Fruit fly (Drosophila melanogaster): Measurements from ENCODE around the gene CG32640.
A peak's percentile ranks its signal among the peaks of the same experiment; 100 is the strongest.

Gene CG32640

dm6 chrX:13135702-13136101 lies 42.1 kb upstream of the CG32640 start:
- peak; percentile 13 for TF ChIP-seq CG8159 (tag; optimal IDR thresholded peaks at IDR 0.05)
- peak; percentile 39 for TF ChIP-seq CG8301 (tag; optimal IDR thresholded peaks at IDR 0.05)
- peak; percentile 79; the same call in 2 of the 3 replicates for TF ChIP-seq CG4496 (GFP tag; IDR thresholded peaks at IDR 0.05)
- TF ChIP-seq CG32121 (GFP tag; IDR thresholded peaks at IDR 0.05): peak; percentile 63; the same call in 1 of the 2 replicates
- TF ChIP-seq CG9948 (tag; optimal IDR thresholded peaks at IDR 0.05): no peak
- TF ChIP-seq Snoo (tag; optimal IDR thresholded peaks at IDR 0.05): peak; percentile 38
- TF ChIP-seq Pif1B (GFP tag; optimal IDR thresholded peaks at IDR 0.05): peak; percentile 41
- no peak for TF ChIP-seq gl (tag; optimal IDR thresholded peaks at IDR 0.05)
- TF ChIP-seq CG10348 (GFP tag; IDR thresholded peaks at IDR 0.05): no peak
- peak; percentile 1 for TF ChIP-seq CG14655 (GFP tag; optimal IDR thresholded peaks at IDR 0.05)
- no peak for TF ChIP-seq CG15710 (tag; optimal IDR thresholded peaks at IDR 0.05)
- peak; percentile 32 for TF ChIP-seq CG17806 (tag; optimal IDR thresholded peaks at IDR 0.05)
- no peak for TF ChIP-seq D1 (tag; optimal IDR thresholded peaks at IDR 0.05)
- TF ChIP-seq CG12605 (GFP tag; IDR thresholded peaks at IDR 0.05): no peak
- TF ChIP-seq EcR (GFP tag; optimal IDR thresholded peaks at IDR 0.05): no peak
- TF ChIP-seq Ets98B (GFP tag; IDR thresholded peaks at IDR 0.05): peak; percentile 60
- no peak for TF ChIP-seq rn (GFP tag; IDR thresholded peaks at IDR 0.05)
- no peak for TF ChIP-seq CG34367 (tag; optimal IDR thresholded peaks at IDR 0.05)
- peak; percentile 72; the same call in 2 of the 3 replicates for TF ChIP-seq fd96Ca (GFP tag; IDR thresholded peaks at IDR 0.05)
- peak; percentile 54 for TF ChIP-seq Pif1A (GFP tag; optimal IDR thresholded peaks at IDR 0.05)
- TF ChIP-seq CG13204 (GFP tag; optimal IDR thresholded peaks at IDR 0.05): no peak

- TF ChIP-seq CG4496 (GFP tag; IDR thresholded peaks at IDR 0.05) (peak; percentile 68), CG13204 (GFP tag; optimal IDR thresholded peaks at IDR 0.05) (peak; percentile 49), CG8159 (tag; optimal IDR thresholded peaks at IDR 0.05) (peak; percentile 55), rn (GFP tag; IDR thresholded peaks at IDR 0.05) (0 out of 2 replicates have a peak, but pooled peaks have one; percentile 28), CG8301 (tag; optimal IDR thresholded peaks at IDR 0.05) (no peak), fd96Ca (GFP tag; IDR thresholded peaks at IDR 0.05) (peak; percentile 31; the same call in 1 of the 3 replicates), CG15710 (tag; optimal IDR thresholded peaks at IDR 0.05) (peak; percentile 48), EcR (GFP tag; optimal IDR thresholded peaks at IDR 0.05) (peak; percentile 26), gl (tag; optimal IDR thresholded peaks at IDR 0.05) (peak; percentile 45), Pif1A (GFP tag; optimal IDR thresholded peaks at IDR 0.05) (peak; percentile 80), CG10348 (GFP tag; IDR thresholded peaks at IDR 0.05) (no peak), Ets98B (GFP tag; IDR thresholded peaks at IDR 0.05) (peak; percentile 25; the same call in 1 of the 2 replicates), CG34367 (tag; optimal IDR thresholded peaks at IDR 0.05) (no peak), CG17806 (tag; optimal IDR thresholded peaks at IDR 0.05) (peak; percentile 15), D1 (tag; optimal IDR thresholded peaks at IDR 0.05) (no peak), CG9948 (tag; optimal IDR thresholded peaks at IDR 0.05) (peak; percentile 18), CG14655 (GFP tag; optimal IDR thresholded peaks at IDR 0.05) (peak; percentile 44), Snoo (tag; optimal IDR thresholded peaks at IDR 0.05) (peak; percentile 69), CG32121 (GFP tag; IDR thresholded peaks at IDR 0.05) (no peak), Pif1B (GFP tag; optimal IDR thresholded peaks at IDR 0.05) (peak; percentile 83)
Observed at dm6 chrX:13136939-13137697, 40.7 kb upstream of the CG32640 start.

- TF ChIP-seq CG4496 (GFP tag; IDR thresholded peaks at IDR 0.05): peak; percentile 45; the same call in 1 of the 3 replicates
- peak; percentile 47 for TF ChIP-seq CG8301 (tag; optimal IDR thresholded peaks at IDR 0.05)
- TF ChIP-seq CG14655 (GFP tag; optimal IDR thresholded peaks at IDR 0.05): peak; percentile 52
- TF ChIP-seq CG13204 (GFP tag; optimal IDR thresholded peaks at IDR 0.05): no peak
- peak; percentile 39; the same call in 1 of the 2 replicates for TF ChIP-seq Ets98B (GFP tag; IDR thresholded peaks at IDR 0.05)
- no peak for TF ChIP-seq fd96Ca (GFP tag; IDR thresholded peaks at IDR 0.05)
Observed at dm6 chrX:13138887-13139286, 38.9 kb upstream of the CG32640 start, which contains the start of gene CG32645. Gene CG32645, plus strand, starts transcription at chrX:13139199.

- TF ChIP-seq Snoo (tag; optimal IDR thresholded peaks at IDR 0.05) (peak; percentile 66), CG8301 (tag; optimal IDR thresholded peaks at IDR 0.05) (peak; percentile 78), fd96Ca (GFP tag; IDR thresholded peaks at IDR 0.05) (peak; percentile 79), gl (tag; optimal IDR thresholded peaks at IDR 0.05) (peak; percentile 8), Pif1A (GFP tag; optimal IDR thresholded peaks at IDR 0.05) (peak; percentile 79), CG12605 (GFP tag; IDR thresholded peaks at IDR 0.05) (peak; percentile 85), Ets98B (GFP tag; IDR thresholded peaks at IDR 0.05) (peak; percentile 85), CG10348 (GFP tag; IDR thresholded peaks at IDR 0.05) (peak; percentile 36; the same call in 1 of the 2 replicates), CG8159 (tag; optimal IDR thresholded peaks at IDR 0.05) (peak; percentile 76), Pif1B (GFP tag; optimal IDR thresholded peaks at IDR 0.05) (peak; percentile 79), CG13204 (GFP tag; optimal IDR thresholded peaks at IDR 0.05) (peak; percentile 21), CG15710 (tag; optimal IDR thresholded peaks at IDR 0.05) (peak; percentile 74), CG14655 (GFP tag; optimal IDR thresholded peaks at IDR 0.05) (peak; percentile 80), CG4496 (GFP tag; IDR thresholded peaks at IDR 0.05) (peak; percentile 90), CG32121 (GFP tag; IDR thresholded peaks at IDR 0.05) (peak; percentile 88), EcR (GFP tag; optimal IDR thresholded peaks at IDR 0.05) (no peak), CG17806 (tag; optimal IDR thresholded peaks at IDR 0.05) (peak; percentile 80), CG34367 (tag; optimal IDR thresholded peaks at IDR 0.05) (peak; percentile 68), rn (GFP tag; IDR thresholded peaks at IDR 0.05) (0 out of 2 replicates have a peak, but pooled peaks have one; percentile 30), CG9948 (tag; optimal IDR thresholded peaks at IDR 0.05) (peak; percentile 78), D1 (tag; optimal IDR thresholded peaks at IDR 0.05) (peak; percentile 62)
Observed at dm6 chrX:13143100-13143499, 34.7 kb upstream of the CG32640 start.

- TF ChIP-seq Ets98B (GFP tag; IDR thresholded peaks at IDR 0.05) (no peak), EcR (GFP tag; optimal IDR thresholded peaks at IDR 0.05) (no peak), CG10348 (GFP tag; IDR thresholded peaks at IDR 0.05) (no peak), Snoo (tag; optimal IDR thresholded peaks at IDR 0.05) (no peak), D1 (tag; optimal IDR thresholded peaks at IDR 0.05) (no peak), CG9948 (tag; optimal IDR thresholded peaks at IDR 0.05) (no peak), rn (GFP tag; IDR thresholded peaks at IDR 0.05) (no peak), fd96Ca (GFP tag; IDR thresholded peaks at IDR 0.05) (no peak), CG13204 (GFP tag; optimal IDR thresholded peaks at IDR 0.05) (no peak), CG12605 (GFP tag; IDR thresholded peaks at IDR 0.05) (no peak), CG32121 (GFP tag; IDR thresholded peaks at IDR 0.05) (no peak), CG14655 (GFP tag; optimal IDR thresholded peaks at IDR 0.05) (no peak)
Observed at dm6 chrX:13145858-13146257, 31.9 kb upstream of the CG32640 start.
